Fruit fly (Drosophila melanogaster) whole organism, embryonic: Measurements from ENCODE around the gene CG7530.

Source experiments
- Atf-2 ChIP-seq: fragments of 200-800 bp; sonication (Bioruptor generic); optimal IDR thresholded peaks from 2 replicates; lab custom pipeline; 2016; ENCODE audit warnings: missing biosample characterization, missing genetic modification characterization
- Bdp1 ChIP-seq: fragments of 200-800 bp; sonication (Bioruptor generic); optimal IDR thresholded peaks from 3 replicates; lab custom pipeline; 2016; ENCODE audit warnings: missing biosample characterization, missing genetic modification characterization
- CG10431 ChIP-seq: fragments of 200-800 bp; sonication (Bioruptor generic); optimal IDR thresholded peaks from 3 replicates; lab custom pipeline; 2018; ENCODE audit warnings: missing biosample characterization, mild to moderate bottlenecking, missing genetic modification characterization
- CG11093 ChIP-seq: fragments of 200-800 bp; sonication (Bioruptor generic); IDR thresholded peaks from 3 replicates; pipeline ENCODE4 v1.3.6; 2022; ENCODE audit warnings: missing biosample characterization, missing genetic modification characterization
- CG12071 ChIP-seq: fragments of 200-800 bp; sonication (Bioruptor generic); optimal IDR thresholded peaks from 3 replicates; lab custom pipeline; 2018; ENCODE audit warnings: missing biosample characterization, mild to moderate bottlenecking, missing genetic modification characterization
- CG12659 ChIP-seq: fragments of 200-800 bp; sonication (Bioruptor generic); optimal IDR thresholded peaks from 3 replicates; lab custom pipeline; 2017; ENCODE audit warnings: mild to moderate bottlenecking, missing biosample characterization, missing genetic modification reagents, missing genetic modification characterization
- CG14965 ChIP-seq: fragments of 200-800 bp; sonication (Bioruptor generic); optimal IDR thresholded peaks from 2 replicates; lab custom pipeline; 2016; ENCODE audit warnings: missing biosample characterization, missing genetic modification characterization, borderline replicate concordance
- CG16813 ChIP-seq: fragments of 200-800 bp; sonication (Bioruptor generic); IDR thresholded peaks from 3 replicates; pipeline ENCODE4 v1.3.6; 2022; ENCODE audit warnings: missing biosample characterization, missing genetic modification characterization; ENCODE audit not compliant: partially characterized antibody
- CG17186 ChIP-seq: fragments of 200-800 bp; sonication (Bioruptor generic); optimal IDR thresholded peaks from 3 replicates; lab custom pipeline; 2017; ENCODE audit warnings: missing biosample characterization, missing genetic modification reagents, missing genetic modification characterization
- CG17802 ChIP-seq: fragments of 200-800 bp; sonication (Bioruptor generic); optimal IDR thresholded peaks from 2 replicates; lab custom pipeline; 2018; ENCODE audit warnings: missing biosample characterization, mild to moderate bottlenecking, missing genetic modification characterization, moderate library complexity
- CG18011 ChIP-seq: fragments of 200-800 bp; sonication (Bioruptor generic); optimal IDR thresholded peaks from 2 replicates; lab custom pipeline; 2017; ENCODE audit warnings: missing biosample characterization, missing genetic modification characterization, mild to moderate bottlenecking, moderate library complexity, missing genotype
- CG3163 ChIP-seq: fragments of 200-800 bp; sonication (Bioruptor generic); optimal IDR thresholded peaks from 3 replicates; lab custom pipeline; 2016; ENCODE audit warnings: missing biosample characterization, missing genetic modification characterization
- CG3407 ChIP-seq: fragments of 200-800 bp; sonication (Bioruptor generic); optimal IDR thresholded peaks from 2 replicates; lab custom pipeline; 2018; ENCODE audit warnings: missing biosample characterization, mild to moderate bottlenecking, missing genetic modification characterization
- CG3847 ChIP-seq: fragments of 200-800 bp; sonication (Bioruptor generic); IDR thresholded peaks from 2 replicates; pipeline ENCODE4 v1.3.6; 2022; ENCODE audit warnings: missing biosample characterization, missing genetic modification characterization
- CG4328 ChIP-seq: fragments of 200-800 bp; sonication (Bioruptor generic); optimal IDR thresholded peaks from 3 replicates; lab custom pipeline; 2017; ENCODE audit warnings: missing biosample characterization, missing genetic modification reagents, missing genetic modification characterization
- CG43689 ChIP-seq: fragments of 200-800 bp; sonication (Bioruptor generic); IDR thresholded peaks from 2 replicates; pipeline ENCODE4 v1.3.6; 2022; ENCODE audit warnings: missing biosample characterization, missing genetic modification characterization
- CG6813 ChIP-seq: fragments of 200-800 bp; sonication (Bioruptor generic); optimal IDR thresholded peaks from 2 replicates; lab custom pipeline; 2017; ENCODE audit warnings: missing biosample characterization, missing genetic modification characterization, mild to moderate bottlenecking, moderate library complexity, missing genetic modification reagents
- CG7928 ChIP-seq: fragments of 200-800 bp; sonication (Bioruptor generic); optimal IDR thresholded peaks from 2 replicates; lab custom pipeline; 2017; ENCODE audit warnings: missing biosample characterization, mild to moderate bottlenecking, missing genetic modification characterization
- CG8388 ChIP-seq: fragments of 200-800 bp; sonication (Bioruptor generic); optimal IDR thresholded peaks from 2 replicates; lab custom pipeline; 2019; ENCODE audit warnings: missing biosample characterization, mild to moderate bottlenecking, missing genetic modification characterization, moderate library complexity
- CG9437 ChIP-seq: fragments of 200-800 bp; sonication (Bioruptor generic); optimal IDR thresholded peaks from 2 replicates; lab custom pipeline; 2018; ENCODE audit warnings: missing biosample characterization, mild to moderate bottlenecking, missing genetic modification characterization
- Chrac-16 ChIP-seq: fragments of 200-800 bp; sonication (Bioruptor generic); optimal IDR thresholded peaks from 3 replicates; lab custom pipeline; 2016; ENCODE audit warnings: missing biosample characterization, missing genetic modification characterization
- Doc3 ChIP-seq: fragments of 200-800 bp; sonication (Bioruptor generic); IDR thresholded peaks from 3 replicates; pipeline ENCODE4 v1.3.6; 2022; ENCODE audit warnings: missing biosample characterization, missing genetic modification characterization; ENCODE audit not compliant: partially characterized antibody
- Dref ChIP-seq: fragments of 200-800 bp; sonication (Bioruptor generic); IDR thresholded peaks from 2 replicates; pipeline ENCODE4 v1.3.6; 2022; ENCODE audit warnings: missing biosample characterization, missing genetic modification characterization
- E2f2 ChIP-seq: fragments of 200-800 bp; sonication (Bioruptor generic); IDR thresholded peaks from 2 replicates; pipeline ENCODE4 v1.3.6; 2022; ENCODE audit warnings: missing biosample characterization, missing genetic modification characterization
- Eip74EF ChIP-seq, 2 experiments: fragments of 200-800 bp in 1 of 2; fragments of >200 bp in 1 of 2; sonication (Bioruptor generic) in 1 of 2; optimal IDR thresholded peaks; 2 replicates each; lab custom pipeline; 2017 to 2019; ENCODE audit warnings: missing biosample characterization in 2 of 2, missing genetic modification characterization in 2 of 2, mild to moderate bottlenecking in 1 of 2, moderate library complexity in 1 of 2
- HLH3B ChIP-seq: fragments of 200-800 bp; sonication (Bioruptor generic); IDR thresholded peaks from 2 replicates; pipeline ENCODE4 v1.3.6; 2022; ENCODE audit warnings: missing biosample characterization, missing genetic modification characterization
- HLH4C ChIP-seq: fragments of 200-800 bp; sonication (Bioruptor generic); IDR thresholded peaks from 3 replicates; pipeline ENCODE4 v1.3.6; 2022; ENCODE audit warnings: missing biosample characterization, missing genetic modification characterization; ENCODE audit not compliant: partially characterized antibody
- HLH54F ChIP-seq: fragments of 200-800 bp; sonication (Bioruptor generic); optimal IDR thresholded peaks from 3 replicates; lab custom pipeline; 2016; ENCODE audit warnings: missing biosample characterization, missing genetic modification characterization
- Hey ChIP-seq: fragments of 200-800 bp; sonication (Bioruptor generic); optimal IDR thresholded peaks from 3 replicates; lab custom pipeline; 2018; ENCODE audit warnings: missing biosample characterization, mild to moderate bottlenecking, missing genetic modification characterization
- Hr3 ChIP-seq: fragments of 200-800 bp; sonication (Bioruptor generic); optimal IDR thresholded peaks from 3 replicates; lab custom pipeline; 2016; ENCODE audit warnings: missing biosample characterization, missing genetic modification characterization
- Hsf ChIP-seq: fragments of 200-800 bp; sonication (Bioruptor generic); optimal IDR thresholded peaks from 3 replicates; lab custom pipeline; 2016; ENCODE audit warnings: missing biosample characterization, missing genetic modification characterization
- Lpt ChIP-seq: fragments of >200 bp; optimal IDR thresholded peaks from 2 replicates; lab custom pipeline; 2018; ENCODE audit warnings: missing biosample characterization, missing genetic modification characterization
- Mrtf ChIP-seq: fragments of 200-800 bp; sonication (Bioruptor generic); IDR thresholded peaks from 3 replicates; pipeline ENCODE4 v1.3.6; 2022; ENCODE audit warnings: missing biosample characterization, missing genetic modification characterization
- NFAT ChIP-seq: fragments of 200-800 bp; sonication (Bioruptor generic); IDR thresholded peaks from 2 replicates; pipeline ENCODE4 v1.3.6; 2022; ENCODE audit warnings: missing biosample characterization, missing genetic modification characterization
- Oli ChIP-seq: fragments of 200-800 bp; sonication (Bioruptor generic); optimal IDR thresholded peaks from 2 replicates; lab custom pipeline; 2018; ENCODE audit warnings: missing biosample characterization, mild to moderate bottlenecking, missing genetic modification characterization, moderate library complexity
- Rfx ChIP-seq: fragments of 200-800 bp; sonication (Bioruptor generic); IDR thresholded peaks from 2 replicates; pipeline ENCODE4 v1.3.6; 2022; ENCODE audit warnings: missing biosample characterization, missing genetic modification characterization
- Six4 ChIP-seq: fragments of 200-800 bp; sonication (Bioruptor generic); optimal IDR thresholded peaks from 2 replicates; lab custom pipeline; 2016; ENCODE audit warnings: missing biosample characterization, missing genetic modification characterization
- Xbp1 ChIP-seq: fragments of 200-800 bp; sonication (Bioruptor generic); optimal IDR thresholded peaks from 3 replicates; lab custom pipeline; 2016; ENCODE audit warnings: missing biosample characterization, mild to moderate bottlenecking, missing genetic modification characterization
- ab ChIP-seq: fragments of 200-800 bp; sonication (Bioruptor generic); optimal IDR thresholded peaks from 2 replicates; lab custom pipeline; 2016; ENCODE audit warnings: missing biosample characterization, missing genetic modification characterization
- ap ChIP-seq: fragments of 200-800 bp; sonication (Bioruptor generic); IDR thresholded peaks from 2 replicates; pipeline ENCODE4 v1.3.6; 2022; ENCODE audit warnings: missing biosample characterization, missing genetic modification characterization
- ase ChIP-seq: fragments of 200-800 bp; sonication (Bioruptor generic); IDR thresholded peaks from 3 replicates; pipeline ENCODE4 v1.3.6; 2022; ENCODE audit warnings: missing biosample characterization, missing genetic modification characterization
- crol ChIP-seq: fragments of 200-800 bp; sonication (Bioruptor generic); IDR thresholded peaks from 2 replicates; pipeline ENCODE4 v1.3.6; 2022; ENCODE audit warnings: missing biosample characterization, missing genetic modification characterization
- fu2 ChIP-seq: fragments of 200-800 bp; sonication (Bioruptor generic); optimal IDR thresholded peaks from 2 replicates; lab custom pipeline; 2016; ENCODE audit warnings: missing biosample characterization, missing genetic modification characterization
- maf-S ChIP-seq: fragments of 200-800 bp; sonication (Bioruptor generic); optimal IDR thresholded peaks from 2 replicates; lab custom pipeline; 2016; ENCODE audit warnings: missing biosample characterization, missing genetic modification characterization
- mirr ChIP-seq: fragments of 200-800 bp; sonication (Bioruptor generic); optimal IDR thresholded peaks from 3 replicates; lab custom pipeline; 2018; ENCODE audit warnings: missing biosample characterization, mild to moderate bottlenecking, missing genetic modification characterization
- mld ChIP-seq: fragments of 200-800 bp; sonication (Bioruptor generic); IDR thresholded peaks from 3 replicates; pipeline ENCODE4 v1.3.6; 2022; ENCODE audit warnings: missing biosample characterization, missing genetic modification characterization; ENCODE audit not compliant: partially characterized antibody
- sens ChIP-seq: fragments of 200-800 bp; sonication (Bioruptor generic); peaks from one replicate; lab custom pipeline; 2016; ENCODE audit warnings: missing biosample characterization, missing genetic modification characterization
- sqz ChIP-seq: fragments of 200-800 bp; sonication (Bioruptor generic); optimal IDR thresholded peaks from 3 replicates; lab custom pipeline; 2018; ENCODE audit warnings: missing biosample characterization, mild to moderate bottlenecking, missing genetic modification characterization
- tap ChIP-seq: fragments of 200-800 bp; optimal IDR thresholded peaks from 3 replicates; lab custom pipeline; 2019; ENCODE audit warnings: missing biosample characterization, mild to moderate bottlenecking, missing genetic modification characterization, moderate library complexity
- ttk ChIP-seq: fragments of 200-800 bp; sonication (Bioruptor generic); IDR thresholded peaks from 2 replicates; pipeline ENCODE4 v2.1.2; 2022; ENCODE audit warnings: missing biosample characterization, missing genetic modification characterization
- z ChIP-seq: fragments of 200-800 bp; sonication (Bioruptor generic); IDR thresholded peaks from 3 replicates; pipeline ENCODE4 v1.3.6; 2022; ENCODE audit warnings: missing biosample characterization, missing genetic modification characterization

The CG7530 gene

DNA sequence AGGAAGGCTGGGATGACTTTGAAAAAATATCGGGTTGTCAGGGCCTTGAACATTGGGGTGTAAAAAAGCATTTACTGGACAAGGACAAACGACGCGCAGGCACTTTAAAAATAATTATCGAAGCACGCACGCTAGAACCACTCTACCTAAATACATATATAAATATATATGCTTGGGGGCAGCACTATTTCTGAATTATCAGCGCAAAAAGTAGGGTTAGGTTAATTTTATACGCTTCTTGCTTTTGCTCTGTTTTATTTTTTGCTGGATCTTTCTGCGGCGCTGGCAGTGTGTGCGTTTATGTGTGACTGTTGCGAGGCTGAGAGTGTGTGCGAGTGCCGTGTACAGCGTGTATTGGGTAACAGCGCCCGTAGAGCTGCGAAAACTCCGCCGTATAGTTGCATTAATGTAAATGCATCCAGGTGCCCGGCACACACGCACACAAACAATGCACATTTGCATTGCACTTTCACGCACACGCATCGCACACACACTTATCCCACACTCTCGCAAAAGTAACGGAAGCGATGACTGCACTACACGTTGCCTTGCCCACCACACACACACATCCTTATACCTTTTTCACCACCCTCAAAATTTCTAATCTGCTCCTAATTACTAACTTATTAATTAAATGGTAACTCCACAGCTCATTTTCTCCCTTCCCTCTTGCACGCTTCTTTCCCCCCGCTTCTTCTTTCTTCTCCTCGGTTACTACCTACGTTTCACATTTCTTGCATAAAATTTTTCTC lies 8.4 kb upstream of the CG7530 start (continued):
- no peak for TF ChIP-seq ab
- TF ChIP-seq Eip74EF (GFP tag; optimal IDR thresholded peaks at IDR 0.05; lab: Kevin White, UChicago) = no peak
- TF ChIP-seq CG17186 (GFP tag; lab: Kevin White, UChicago) = no peak
- no peak for TF ChIP-seq CG12659 (GFP tag; lab: Kevin White, UChicago)
- no peak for TF ChIP-seq CG14965 (GFP tag; lab: Kevin White, UChicago)
- TF ChIP-seq HLH3B = no peak
- TF ChIP-seq CG3163 (GFP tag; lab: Kevin White, UChicago) = no peak
- no peak for TF ChIP-seq HLH54F (GFP tag; lab: Kevin White, UChicago)
- no peak for TF ChIP-seq Chrac-16 (GFP tag; lab: Kevin White, UChicago)
- no peak for TF ChIP-seq CG43689 (GFP tag; lab: Robert Waterston, UW)
- no peak for TF ChIP-seq Mrtf (GFP tag; lab: Robert Waterston, UW)
- no peak for TF ChIP-seq Bdp1
- TF ChIP-seq CG16813 (GFP tag; lab: Robert Waterston, UW) = no peak
- no peak for TF ChIP-seq tap (tag; lab: Kevin White, UChicago)
- no peak for TF ChIP-seq CG7928 (GFP tag; lab: Kevin White, UChicago)
- TF ChIP-seq CG3847 (GFP tag; lab: Robert Waterston, UW) = 0 out of 2 replicates have a peak, but pooled peaks have one; percentile 1
- no peak for TF ChIP-seq CG12071 (GFP tag; lab: Kevin White, UChicago)
- no peak for TF ChIP-seq Atf-2 (GFP tag; lab: Kevin White, UChicago)
- TF ChIP-seq CG10431 = no peak
- no peak for TF ChIP-seq CG8388 (GFP tag; lab: Kevin White, UChicago)
- TF ChIP-seq CG6813 (GFP tag; lab: Kevin White, UChicago) = no peak
- TF ChIP-seq crol = peak; percentile 76
- TF ChIP-seq Six4 (GFP tag; lab: Kevin White, UChicago) = no peak
- no peak for TF ChIP-seq Hsf (GFP tag; lab: Kevin White, UChicago)
- no peak for TF ChIP-seq ttk (GFP tag; lab: Robert Waterston, UW)
- TF ChIP-seq Hey (tag; lab: Kevin White, UChicago) = no peak
- no peak for TF ChIP-seq sqz (GFP tag; lab: Kevin White, UChicago)
- TF ChIP-seq Oli = no peak
- no peak for TF ChIP-seq maf-S
- TF ChIP-seq Doc3 = no peak
- TF ChIP-seq CG18011 (GFP tag; lab: Kevin White, UChicago) = no peak
- TF ChIP-seq HLH4C = no peak
- TF ChIP-seq CG17802 = no peak
- TF ChIP-seq ase (GFP tag; lab: Robert Waterston, UW) = no peak
- TF ChIP-seq Hr3 (GFP tag; lab: Kevin White, UChicago) = no peak
- TF ChIP-seq Xbp1 (GFP tag; lab: Kevin White, UChicago) = no peak
- no peak for TF ChIP-seq CG3407 (GFP tag; lab: Kevin White, UChicago)
- TF ChIP-seq Rfx (GFP tag; lab: Robert Waterston, UW) = no peak
- no peak for TF ChIP-seq E2f2 (GFP tag; lab: Robert Waterston, UW)
- TF ChIP-seq fu2 (GFP tag; lab: Kevin White, UChicago) = no peak
- no peak for TF ChIP-seq NFAT (GFP tag; lab: Robert Waterston, UW)
- no peak for TF ChIP-seq mld (GFP tag; lab: Robert Waterston, UW)
- TF ChIP-seq CG11093 = no peak
- TF ChIP-seq sens (GFP tag; lab: Kevin White, UChicago) = peak; percentile 38
- no peak for TF ChIP-seq ap (GFP tag; lab: Robert Waterston, UW)
- no peak for TF ChIP-seq CG9437 (GFP tag; lab: Kevin White, UChicago)
- no peak for TF ChIP-seq mirr
- TF ChIP-seq CG4328 (GFP tag; lab: Kevin White, UChicago) = no peak
- no peak for TF ChIP-seq Dref
- no peak for TF ChIP-seq Lpt (GFP tag; lab: Kevin White, UChicago)
- no peak for TF ChIP-seq z
